Fruit fly (Drosophila melanogaster): ENCODE measurements around the gene NP15.6.

DNA sequence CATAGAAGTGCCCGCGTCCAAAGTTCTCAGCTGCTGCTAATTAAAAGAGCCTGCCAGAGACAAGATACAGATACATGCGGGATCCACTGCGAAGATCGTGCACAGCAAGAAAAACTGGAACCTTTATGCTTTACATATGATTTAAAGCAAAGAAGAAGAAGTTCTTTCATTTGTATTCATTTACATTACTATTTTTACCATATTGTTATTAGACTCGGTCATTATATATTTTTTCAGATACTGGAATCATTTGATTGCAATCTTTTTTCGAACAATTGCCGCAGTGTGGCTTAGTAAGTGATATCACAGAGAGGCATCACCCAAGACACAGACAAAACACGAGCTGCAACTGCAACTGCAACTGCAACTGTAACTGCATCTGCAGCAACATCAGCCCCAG is 48.0 kb downstream of the NP15.6 start:
- TF ChIP-seq B-H1 (GFP tag; IDR thresholded peaks at IDR 0.05), result no peak
- TF ChIP-seq nom (GFP tag; optimal IDR thresholded peaks at IDR 0.05), result no peak

Measured in whole organism, embryonic.